Fruit fly (Drosophila melanogaster) whole organism, larva: ENCODE data around the gene wus.

Experiments used
- noc ChIP-seq: fragments of 200-800 bp; sonication (Bioruptor generic); optimal IDR thresholded peaks from 3 replicates; lab custom pipeline; 2019; ENCODE audit warnings: missing biosample characterization, mild to moderate bottlenecking, missing genetic modification characterization, moderate library complexity

Gene wus

dm6 chrX:16940426-16941058 lies at the start of gene wus:
Gene wus (minus strand): TSS chrX:16940873.
- no peak for TF ChIP-seq noc

- no peak for TF ChIP-seq noc
Observed at dm6 chrX:16986928-16987327, 46.3 kb upstream of the wus start.

dm6 chrX:16968148-16968823 lies 27.6 kb upstream of the wus start, which contains the start of gene Ubr1:
Gene Ubr1 (minus strand): TSS chrX:16968679.
- TF ChIP-seq noc: no peak

DNA sequence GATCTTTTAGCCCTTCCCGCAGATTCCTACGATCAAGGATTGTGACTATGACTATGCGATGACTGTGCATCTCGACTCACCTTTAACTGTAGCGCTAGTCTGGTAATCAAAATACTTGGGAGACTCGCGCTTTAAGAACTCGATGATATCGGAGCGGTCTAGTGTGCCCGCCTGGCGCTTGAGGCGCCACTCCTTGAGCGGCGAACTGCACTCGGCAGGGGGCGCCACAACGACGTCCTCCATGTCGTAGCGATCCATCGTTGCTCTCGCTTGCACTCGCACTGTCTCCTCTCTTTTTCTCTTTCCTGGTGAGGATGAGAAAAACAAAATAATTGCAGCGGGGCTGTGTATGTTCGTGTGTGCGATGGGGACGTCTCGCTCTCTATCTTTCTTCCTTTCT lies 26.7 kb upstream of the wus start:
- no peak for TF ChIP-seq noc

dm6 chrX:16966532-16966931 lies 25.9 kb upstream of the wus start:
- peak; percentile 28 for TF ChIP-seq noc

dm6 chrX:16948371-16948770 lies 7.7 kb upstream of the wus start, which contains the start of gene CG13000:
Gene CG13000 (minus strand): TSS chrX:16948471.
- no peak for TF ChIP-seq noc

DNA sequence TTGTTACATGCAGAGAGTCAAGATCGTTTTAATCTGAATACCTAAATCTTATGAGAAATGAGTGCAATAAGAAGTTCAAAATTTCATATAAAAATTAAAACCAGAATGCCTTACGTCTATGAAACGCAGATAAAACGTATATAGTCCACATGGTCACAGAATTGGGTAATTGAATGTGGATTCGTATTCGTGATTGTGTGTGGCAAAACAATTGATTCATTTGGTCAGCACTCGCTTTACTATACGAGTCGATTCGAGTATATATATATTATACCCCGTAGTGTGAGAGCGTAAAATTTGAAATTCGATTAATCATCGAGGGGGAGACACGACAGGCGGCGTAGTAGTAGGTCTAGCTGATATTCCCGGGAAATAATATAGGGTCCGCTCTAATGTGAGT lies 5.9 kb upstream of the wus start:
- TF ChIP-seq noc: peak; percentile 10

dm6 chrX:16945414-16945813 lies 4.7 kb upstream of the wus start:
- no peak for TF ChIP-seq noc

DNA sequence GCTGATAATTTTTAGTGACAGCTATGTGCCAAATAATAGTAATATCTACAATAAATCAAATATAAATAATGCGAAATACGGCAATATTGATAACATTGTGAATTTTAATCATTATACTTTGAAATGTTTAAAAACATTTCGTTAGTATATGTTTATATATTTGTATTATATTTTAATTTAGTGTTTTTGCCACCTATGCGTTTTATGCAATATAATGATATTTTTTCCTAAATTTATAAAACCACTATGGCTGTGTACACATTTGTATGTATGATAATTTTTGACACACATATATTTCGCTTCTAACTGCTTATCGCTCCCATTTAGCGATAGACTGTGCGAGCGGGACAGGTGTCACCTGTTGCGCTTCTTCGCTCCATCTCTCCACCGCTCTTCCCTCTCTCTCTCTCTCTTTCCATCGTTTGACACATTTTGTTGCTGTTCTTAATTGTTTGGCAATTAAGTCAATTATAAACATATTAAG lies 3.4 kb upstream of the wus start:
- peak; percentile 94 for TF ChIP-seq noc

- TF ChIP-seq noc: no peak
Observed at dm6 chrX:16943515-16943850, 2.8 kb upstream of the wus start.

DNA sequence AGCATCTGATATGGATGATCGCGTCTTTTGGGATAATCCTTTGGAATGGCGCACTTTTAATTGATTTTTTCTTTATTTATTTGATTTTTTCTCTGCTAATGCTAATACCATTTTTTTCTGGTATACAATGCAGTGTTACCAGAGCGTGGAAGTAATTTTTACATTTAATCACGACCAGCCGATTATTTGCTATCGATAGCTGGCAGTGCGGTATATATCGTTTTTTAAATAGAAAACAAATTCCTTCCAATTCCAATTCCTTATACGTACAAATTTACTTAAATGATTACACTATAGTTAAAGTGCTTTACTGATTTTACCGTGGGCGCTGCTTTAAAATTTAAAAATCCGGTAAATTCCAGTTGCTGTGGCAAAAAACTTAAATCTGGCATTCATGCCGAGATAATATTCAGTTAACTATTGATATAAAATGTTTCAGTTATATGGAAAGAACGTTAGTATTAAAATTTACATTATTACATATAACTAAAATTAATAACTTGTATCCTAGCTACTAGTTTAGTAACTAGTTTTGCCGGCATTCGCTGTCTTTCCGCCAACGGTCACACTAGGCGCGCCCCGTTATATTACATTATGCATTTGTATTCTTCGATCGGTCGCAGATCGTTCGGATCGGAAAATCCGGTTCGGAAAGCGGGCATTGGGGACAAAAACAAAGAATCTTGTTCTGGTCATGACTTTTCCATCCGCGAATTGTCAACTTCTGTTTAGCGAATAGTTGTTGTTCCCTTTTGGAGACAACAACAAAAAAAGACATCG lies 2.3 kb upstream of the wus start, which contains the start of the genes CG13001 and RhoGAP15B:
CG13001 (minus strand) TSS at position 137 of the 780 bp plus-strand sequence.
RhoGAP15B (plus strand) TSS at position 556 of the 780 bp plus-strand sequence.
- peak; percentile 9 for TF ChIP-seq noc

- TF ChIP-seq noc: no peak
Observed at dm6 chrX:16936689-16937088, 4.0 kb downstream of the wus start.

DNA sequence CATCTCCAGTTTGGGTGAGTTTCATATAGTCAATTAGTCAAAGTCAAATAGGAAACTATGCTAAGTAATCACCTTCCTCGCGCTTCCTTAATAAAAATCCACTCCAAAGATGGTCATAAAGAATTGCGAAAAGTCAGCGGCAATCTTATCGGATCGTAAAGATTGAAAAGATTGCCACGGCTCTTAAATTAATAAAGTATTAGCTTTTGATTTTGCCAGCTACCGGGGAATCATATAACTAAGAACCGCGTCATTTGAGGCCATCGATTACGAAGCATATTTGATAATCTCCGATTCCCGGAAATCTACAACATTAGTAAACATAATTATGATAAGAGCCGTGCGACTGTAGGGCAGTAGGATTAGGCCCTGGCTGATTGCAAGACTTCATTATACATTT lies 6.2 kb downstream of the wus start:
- peak; percentile 69 for TF ChIP-seq noc

dm6 chrX:16932820-16933386 lies 7.8 kb downstream of the wus start:
- TF ChIP-seq noc: no peak

DNA sequence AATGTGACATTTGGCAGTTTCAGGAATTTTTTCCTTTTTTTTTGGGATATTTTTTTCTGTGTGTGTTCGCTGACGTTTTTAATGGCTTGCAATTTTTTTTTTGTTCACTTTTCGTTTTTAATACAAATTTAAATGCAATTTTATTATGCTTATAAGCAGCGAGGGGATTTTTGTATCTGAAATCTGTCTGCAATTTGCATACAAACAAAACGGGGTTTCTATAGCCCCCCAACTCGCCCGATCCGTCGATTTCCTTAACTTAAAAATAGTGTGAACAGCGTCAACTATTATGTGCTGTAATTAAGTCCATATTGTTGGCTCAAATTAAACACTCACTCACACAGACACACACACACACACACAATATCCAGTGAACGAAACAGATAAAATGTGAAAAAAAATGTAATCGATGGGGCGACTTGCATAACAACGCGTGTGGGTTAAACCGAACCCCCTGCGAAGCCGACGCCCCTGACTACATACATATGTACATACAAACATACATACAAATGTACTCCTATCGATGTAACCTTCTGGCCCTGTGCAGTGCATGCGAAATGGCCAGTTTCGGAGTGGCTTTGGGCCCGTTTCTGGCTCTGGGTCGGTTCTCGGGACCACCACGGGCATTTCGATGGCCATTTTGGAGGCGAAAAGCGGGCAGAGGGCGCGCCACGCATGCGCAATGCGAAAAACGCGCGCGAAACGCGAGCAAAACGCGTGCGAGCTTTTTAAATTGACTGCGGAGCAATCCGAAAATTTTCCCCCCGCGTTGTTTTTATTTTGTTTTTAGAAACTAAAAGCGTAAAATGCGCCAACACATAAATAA lies 8.5 kb downstream of the wus start:
- TF ChIP-seq noc: no peak
